Worm (Caenorhabditis elegans) whole organism, L4/young adult: ENCODE results near the gene fat-2.

Experiments used
- W03F9.2 ChIP-seq: fragments of 150-350 bp; optimal IDR thresholded peaks from 2 replicates; lab custom pipeline; 2014; ENCODE audit warnings: missing biosample characterization, missing genetic modification characterization
- dao-5 ChIP-seq: sonication (generic microtip); optimal IDR thresholded peaks from 2 replicates; lab custom pipeline; 2016; ENCODE audit warnings: missing genotype, missing genetic modification characterization, moderate library complexity, missing compliant biosample characterization
- him-1 ChIP-seq: sonication (generic microtip); optimal IDR thresholded peaks from 2 replicates; lab custom pipeline; 2016; ENCODE audit warnings: missing genotype, missing genetic modification reagents, missing genetic modification characterization, missing compliant biosample characterization

fat-2 gene

DNA sequence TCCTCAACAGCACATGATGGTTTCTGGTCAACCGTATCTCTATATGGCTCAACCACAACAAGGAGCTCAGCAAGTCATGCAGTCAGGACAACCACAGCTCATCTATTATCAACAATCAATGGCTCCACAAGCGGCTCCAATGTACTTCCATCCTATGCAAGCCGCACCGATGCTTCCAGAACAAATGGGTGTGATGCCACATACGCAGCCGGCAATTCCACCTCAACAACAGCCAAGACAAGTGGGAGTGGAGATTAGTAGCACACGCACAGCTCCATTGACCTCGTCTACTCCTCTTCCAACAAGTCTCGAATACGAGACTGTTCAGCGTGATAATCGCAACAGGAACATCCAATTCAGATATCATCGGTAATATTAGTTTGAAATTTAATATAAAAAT, 30.4 kb downstream of the fat-2 start:
- no peak for TF ChIP-seq him-1

DNA sequence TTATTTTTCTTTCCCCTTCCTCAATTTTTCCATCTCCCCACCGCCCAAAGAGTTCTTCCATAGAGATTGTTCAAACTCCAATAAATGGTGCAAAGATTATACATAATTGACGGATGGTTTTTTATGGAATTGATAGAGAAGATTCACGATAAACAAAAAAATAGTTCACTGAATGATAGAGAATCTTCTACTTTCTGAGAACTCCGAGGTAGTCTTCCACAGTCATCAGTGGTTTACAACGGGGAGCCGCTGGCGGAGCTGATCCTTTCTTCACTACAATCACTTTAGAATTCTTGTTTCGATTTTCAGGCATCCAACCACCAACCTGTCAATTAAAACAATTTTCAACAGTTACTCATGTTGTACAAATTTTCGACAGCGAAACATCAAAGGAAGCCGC, 32.3 kb downstream of the fat-2 start:
- TF ChIP-seq him-1 (no peak), W03F9.2 (no peak), dao-5 (tag; lab: Kevin White, UChicago) (no peak)

DNA sequence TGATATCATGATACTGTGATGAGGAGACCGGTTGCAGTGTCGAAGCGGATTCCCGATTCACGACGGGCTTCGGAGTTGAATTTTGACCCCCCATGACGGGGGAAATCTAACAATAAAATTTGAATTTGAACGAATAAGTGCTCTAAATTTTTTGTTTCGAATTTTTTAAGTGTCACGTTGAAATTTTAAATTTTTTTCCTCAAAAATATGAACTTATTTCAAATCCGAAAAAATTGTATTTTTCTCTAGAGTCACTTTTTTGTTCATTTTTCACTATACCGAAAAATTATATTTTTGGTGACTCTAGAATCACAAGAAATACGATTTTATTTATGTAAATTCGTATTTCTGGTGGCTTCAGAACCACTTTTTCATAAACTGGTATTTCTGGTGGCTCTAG, 34.8 kb downstream of the fat-2 start, which contains the start of gene W02A2.8:
Gene W02A2.8 (minus strand): TSS at position 101 of the 400 bp plus-strand sequence.
- TF ChIP-seq dao-5 (tag; lab: Kevin White, UChicago) = no peak
- no peak for TF ChIP-seq him-1
- TF ChIP-seq W03F9.2 = no peak

DNA sequence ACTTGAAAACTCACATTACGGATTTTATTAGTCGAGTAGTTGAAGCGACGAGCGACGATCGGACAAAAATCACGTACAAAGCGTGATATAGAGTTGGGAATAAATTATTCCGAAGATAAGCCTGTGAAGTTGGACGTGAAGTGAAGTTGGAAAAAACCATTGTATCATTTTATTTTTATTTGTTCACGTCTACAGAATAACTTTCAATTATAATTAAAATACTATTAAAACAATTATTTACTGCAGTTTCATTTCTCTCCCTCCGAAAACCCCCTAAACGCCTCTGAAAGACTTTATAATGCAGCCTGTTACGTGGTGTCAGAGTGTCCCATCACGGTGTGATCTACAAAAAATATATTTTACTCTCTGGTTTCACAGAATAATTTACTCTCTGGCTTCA, 36.5 kb downstream of the fat-2 start, which contains the start of gene Y62E10A.3:
Gene Y62E10A.3 (minus strand): TSS at position 101 of the 400 bp plus-strand sequence.
- TF ChIP-seq him-1 (no peak), W03F9.2 (no peak), dao-5 (tag; lab: Kevin White, UChicago) (no peak)

DNA sequence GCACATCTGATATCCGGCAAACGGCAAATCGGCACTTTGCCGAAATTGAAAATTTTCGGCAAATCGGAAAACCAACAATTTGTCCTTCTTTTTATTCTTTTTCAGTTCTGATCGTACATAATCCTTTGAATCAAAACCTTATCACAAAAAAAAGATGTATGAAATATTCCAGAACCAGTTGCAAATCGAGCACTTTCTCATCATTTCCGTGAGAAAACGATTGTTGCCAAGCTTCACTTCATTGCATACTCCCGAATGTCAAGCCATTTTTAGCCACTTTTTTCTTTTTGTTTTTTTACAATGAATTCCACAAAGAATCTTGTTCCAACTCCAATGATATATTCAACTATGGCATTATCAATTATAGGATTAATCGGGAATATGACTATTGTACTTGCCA, 41.2 kb downstream of the fat-2 start, which contains the start of gene srsx-25:
Gene srsx-25 (plus strand): TSS at position 301 of the 400 bp plus-strand sequence.
- TF ChIP-seq W03F9.2 = no peak
- TF ChIP-seq dao-5 (tag; lab: Kevin White, UChicago) = no peak
- no peak for TF ChIP-seq him-1

DNA sequence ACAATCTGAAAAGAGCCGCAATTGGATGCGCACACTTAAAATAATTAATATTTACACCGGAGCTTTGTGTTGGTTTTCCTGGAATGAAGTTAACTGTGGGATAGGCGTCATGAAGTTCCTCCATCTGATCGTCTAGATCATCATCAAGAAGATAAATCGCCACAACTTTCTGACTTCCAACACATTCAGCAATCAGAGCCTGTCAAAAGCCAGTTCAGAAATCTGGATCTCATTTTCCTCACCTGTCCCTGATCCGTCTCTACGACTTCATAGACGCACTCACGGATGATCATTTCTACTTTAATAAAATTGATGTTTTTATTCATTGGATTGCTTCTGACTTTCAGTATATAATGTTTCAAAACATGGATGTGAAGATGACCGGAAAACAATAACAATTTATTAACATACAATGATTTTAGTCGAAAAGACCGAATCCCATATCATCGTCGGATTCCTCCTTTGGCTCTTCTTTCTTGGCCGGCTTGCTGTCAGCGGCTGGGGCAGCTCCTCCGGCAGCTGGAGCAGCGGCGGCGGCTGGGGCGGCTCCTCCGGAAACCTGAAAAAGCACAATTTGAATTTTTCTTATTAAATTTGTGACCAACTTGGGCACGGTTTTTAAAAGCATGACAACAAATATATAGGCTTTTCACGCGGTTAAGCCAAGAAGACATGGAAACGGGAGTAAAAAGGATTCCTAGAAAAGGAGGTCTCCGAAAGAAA, 45.6 kb downstream of the fat-2 start, which contains the start of gene agt-1:
Gene agt-1 (minus strand): TSS at position 293 of the 723 bp plus-strand sequence.
- TF ChIP-seq him-1 (no peak), dao-5 (tag; lab: Kevin White, UChicago) (no peak), W03F9.2 (no peak)

DNA sequence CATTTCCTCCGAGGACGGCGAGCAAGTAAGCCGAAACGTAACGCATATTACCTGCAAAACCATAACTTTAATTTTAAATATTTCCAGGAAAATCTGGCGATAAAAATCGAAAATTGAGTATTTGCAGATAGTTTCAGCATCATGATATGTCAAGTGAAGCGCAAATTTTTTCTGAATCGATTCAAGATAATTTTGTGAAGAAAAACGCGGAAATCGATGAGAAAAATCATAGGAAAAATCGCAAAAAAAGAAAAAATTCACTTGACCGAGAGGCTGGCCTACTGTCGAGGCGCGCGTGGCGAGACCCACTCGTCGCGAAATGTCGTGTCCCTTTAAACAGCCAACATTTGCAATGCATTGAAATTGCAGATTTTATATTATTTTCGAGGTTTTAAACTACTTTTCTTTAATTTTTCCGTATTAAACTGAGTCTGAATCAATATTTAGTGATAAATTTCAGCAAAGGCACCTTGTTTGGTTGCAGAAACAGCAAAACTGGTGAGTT, 46.6 kb downstream of the fat-2 start, which contains the start of the genes rla-2, popl-7 and Y62E10A.24:
Gene rla-2 (minus strand): TSS at position 51 of the 505 bp plus-strand sequence.
Gene popl-7 (plus strand): TSS at position 455 of the 505 bp plus-strand sequence.
Gene Y62E10A.24 (plus strand): TSS at position 476 of the 505 bp plus-strand sequence.
- TF ChIP-seq dao-5 (tag; lab: Kevin White, UChicago) = no peak
- TF ChIP-seq him-1 = no peak
- TF ChIP-seq W03F9.2 = no peak

DNA sequence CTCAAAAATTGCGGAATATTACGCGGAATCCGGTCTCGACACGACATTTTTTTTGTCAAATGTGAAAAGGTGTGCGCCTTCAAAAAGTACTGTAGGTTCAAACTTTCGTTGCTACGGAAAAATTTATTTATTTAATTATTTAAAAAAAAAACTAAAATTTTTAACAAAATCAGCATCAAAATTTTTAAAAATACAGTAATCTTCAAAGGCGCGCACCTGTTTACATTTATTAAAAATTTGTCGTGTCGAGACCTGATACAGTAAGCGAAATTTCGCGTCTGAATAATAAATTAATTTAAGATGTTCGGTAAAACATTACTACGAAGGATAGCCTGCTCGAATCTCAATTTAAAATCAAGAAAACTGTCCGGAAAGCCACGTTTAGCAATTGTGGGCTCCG, 48.0 kb downstream of the fat-2 start, which contains the start of gene Y62E10A.6:
Gene Y62E10A.6 (plus strand): TSS at position 301 of the 400 bp plus-strand sequence.
- no peak for TF ChIP-seq W03F9.2

DNA sequence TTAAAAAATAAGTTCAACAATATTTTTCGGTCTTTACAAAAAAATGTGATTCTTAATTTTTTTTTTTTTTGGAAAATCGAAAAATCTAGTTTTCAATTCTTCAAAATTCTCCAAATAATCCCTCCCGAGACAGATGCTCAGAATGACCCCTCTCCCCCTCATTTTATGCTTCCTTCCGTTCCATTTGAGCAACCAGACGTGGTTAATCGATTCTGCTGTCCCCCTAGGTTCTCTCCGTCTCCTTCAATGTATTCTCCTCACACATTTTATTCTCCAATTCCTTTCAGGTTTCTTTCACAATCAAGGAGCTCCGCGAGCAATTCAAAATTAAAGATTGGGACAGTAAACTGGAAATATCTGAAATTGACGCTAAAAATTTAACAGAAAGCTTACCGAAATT, 51.2 kb downstream of the fat-2 start:
- TF ChIP-seq dao-5 (tag; lab: Kevin White, UChicago) (no peak), W03F9.2 (no peak), him-1 (no peak)
